Fruit fly (Drosophila melanogaster): ENCODE results near the gene CG10428.

Gene CG10428

DNA sequence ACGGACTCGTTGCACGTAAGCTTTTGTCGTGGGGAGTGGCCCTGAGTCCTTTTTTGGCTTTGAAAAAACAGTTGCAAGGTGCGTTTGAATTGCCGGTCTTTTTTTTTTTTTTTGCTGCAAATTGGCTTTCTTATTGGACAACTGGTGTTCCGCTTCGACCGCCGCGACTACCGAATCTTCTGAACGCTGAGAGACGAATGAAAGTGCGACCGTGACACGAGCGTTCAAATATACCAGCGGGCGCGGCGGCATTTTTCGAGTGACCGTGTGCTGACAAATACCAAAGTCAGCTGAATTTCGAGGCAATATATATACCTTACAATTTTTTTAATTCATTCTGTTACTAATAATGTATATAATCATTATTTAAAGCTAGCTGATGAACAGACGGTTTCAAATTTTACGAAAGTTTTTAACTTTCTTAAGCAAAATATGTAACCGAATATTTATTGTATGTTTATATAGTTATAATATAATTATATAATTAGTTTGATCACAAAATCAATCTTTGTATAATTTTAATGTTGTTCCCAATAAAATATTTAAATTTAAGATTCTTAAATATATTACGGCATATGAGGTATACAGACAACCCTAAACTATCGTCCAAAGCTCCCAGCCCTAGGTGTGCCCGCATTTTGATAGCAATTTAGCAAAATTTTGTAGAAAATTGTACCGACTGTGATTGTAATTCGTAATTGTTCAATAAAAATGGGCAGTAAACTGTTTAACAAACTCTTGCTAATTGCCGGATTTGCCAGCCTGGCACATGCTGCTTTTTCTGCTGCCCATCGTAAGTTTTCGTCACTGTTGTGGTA lies 38.6 kb downstream of the CG10428 start, which contains the start of the genes Swip-1 and EMC5:
Gene Swip-1 (minus strand): TSS at position 203 of the 818 bp plus-strand sequence.
Gene EMC5 (plus strand): TSS at position 630 of the 818 bp plus-strand sequence.
- TF ChIP-seq ttk (optimal IDR thresholded peaks at IDR 0.05) (no peak), Myc (optimal IDR thresholded peaks at IDR 0.05) (no peak), h (optimal IDR thresholded peaks at IDR 0.05) (no peak), insv (optimal IDR thresholded peaks at IDR 0.05) (no peak), psq (optimal IDR thresholded peaks at IDR 0.05) (no peak), Sin3A (optimal IDR thresholded peaks at IDR 0.05) (no peak)

DNA sequence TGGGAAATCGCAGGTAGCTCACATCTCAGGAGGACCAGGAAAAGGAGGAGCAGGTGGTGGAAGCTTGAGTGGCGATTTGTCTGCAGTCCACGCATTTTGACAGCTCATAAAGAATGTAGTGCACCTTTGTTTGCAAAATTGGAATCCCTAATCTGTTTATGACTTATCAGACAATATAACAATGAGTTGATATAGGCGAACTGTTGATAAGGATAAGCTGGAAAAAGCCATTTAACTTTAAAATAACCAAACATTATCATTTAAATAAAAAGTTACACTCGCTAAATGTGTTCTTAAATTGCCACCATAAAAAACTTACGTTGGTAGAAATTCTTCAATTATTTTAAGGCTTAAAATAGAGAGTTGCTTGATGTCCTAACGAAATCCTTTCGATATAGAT lies 41.4 kb downstream of the CG10428 start, which contains the start of gene CG15170:
Gene CG15170 (minus strand): TSS at position 101 of the 400 bp plus-strand sequence.
- TF ChIP-seq Sin3A (optimal IDR thresholded peaks at IDR 0.05) (no peak), psq (optimal IDR thresholded peaks at IDR 0.05) (no peak), h (optimal IDR thresholded peaks at IDR 0.05) (no peak), Myc (optimal IDR thresholded peaks at IDR 0.05) (no peak), insv (optimal IDR thresholded peaks at IDR 0.05) (no peak), ttk (optimal IDR thresholded peaks at IDR 0.05) (no peak)

DNA sequence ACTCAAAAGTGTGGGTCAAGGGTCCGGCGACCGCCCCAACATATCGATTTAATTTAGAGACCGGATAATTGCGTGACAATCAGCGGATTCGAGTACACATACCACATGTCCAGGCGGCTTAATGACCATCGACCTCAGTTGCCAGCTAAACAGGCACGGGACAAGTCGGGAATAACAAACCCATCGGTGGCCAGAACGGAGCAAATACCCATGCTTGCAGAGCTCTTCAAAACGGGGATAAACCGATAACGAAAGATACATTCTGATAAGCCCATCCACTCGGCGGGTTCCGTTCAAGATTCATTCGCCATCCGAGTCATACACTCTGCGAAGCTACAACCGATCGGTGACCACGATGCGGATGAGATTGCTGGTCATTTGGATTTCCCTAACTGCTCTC lies 42.0 kb downstream of the CG10428 start, which contains the start of gene CG15169:
Gene CG15169 (plus strand): TSS at position 301 of the 400 bp plus-strand sequence.
- TF ChIP-seq insv (optimal IDR thresholded peaks at IDR 0.05) (no peak), psq (optimal IDR thresholded peaks at IDR 0.05) (no peak), ttk (optimal IDR thresholded peaks at IDR 0.05) (no peak), Myc (optimal IDR thresholded peaks at IDR 0.05) (no peak), h (optimal IDR thresholded peaks at IDR 0.05) (no peak), Sin3A (optimal IDR thresholded peaks at IDR 0.05) (no peak)

DNA sequence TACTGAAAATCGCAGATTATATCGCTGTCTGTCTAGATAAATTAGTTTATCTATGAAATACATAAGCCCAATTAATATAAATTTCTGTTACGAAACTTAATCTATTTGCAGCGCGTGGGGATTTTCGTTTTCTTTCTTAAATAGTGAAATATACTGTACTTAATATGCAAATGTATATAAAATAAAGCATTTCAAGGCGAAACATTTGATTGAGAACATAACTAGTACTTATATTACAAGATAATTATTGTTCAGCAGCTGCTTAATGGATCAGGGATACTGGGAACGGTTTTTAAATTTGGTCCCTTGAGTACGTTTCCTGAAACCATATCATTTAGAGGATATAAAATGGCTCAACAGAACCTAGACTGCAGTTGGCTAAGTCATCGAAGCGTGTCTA lies 43.5 kb downstream of the CG10428 start, which contains the start of gene CG46465:
Gene CG46465 (plus strand): TSS at position 301 of the 400 bp plus-strand sequence.
- TF ChIP-seq ttk (optimal IDR thresholded peaks at IDR 0.05) (no peak), Sin3A (optimal IDR thresholded peaks at IDR 0.05) (no peak), Myc (optimal IDR thresholded peaks at IDR 0.05) (no peak), insv (optimal IDR thresholded peaks at IDR 0.05) (no peak), h (optimal IDR thresholded peaks at IDR 0.05) (no peak), psq (optimal IDR thresholded peaks at IDR 0.05) (no peak)

DNA sequence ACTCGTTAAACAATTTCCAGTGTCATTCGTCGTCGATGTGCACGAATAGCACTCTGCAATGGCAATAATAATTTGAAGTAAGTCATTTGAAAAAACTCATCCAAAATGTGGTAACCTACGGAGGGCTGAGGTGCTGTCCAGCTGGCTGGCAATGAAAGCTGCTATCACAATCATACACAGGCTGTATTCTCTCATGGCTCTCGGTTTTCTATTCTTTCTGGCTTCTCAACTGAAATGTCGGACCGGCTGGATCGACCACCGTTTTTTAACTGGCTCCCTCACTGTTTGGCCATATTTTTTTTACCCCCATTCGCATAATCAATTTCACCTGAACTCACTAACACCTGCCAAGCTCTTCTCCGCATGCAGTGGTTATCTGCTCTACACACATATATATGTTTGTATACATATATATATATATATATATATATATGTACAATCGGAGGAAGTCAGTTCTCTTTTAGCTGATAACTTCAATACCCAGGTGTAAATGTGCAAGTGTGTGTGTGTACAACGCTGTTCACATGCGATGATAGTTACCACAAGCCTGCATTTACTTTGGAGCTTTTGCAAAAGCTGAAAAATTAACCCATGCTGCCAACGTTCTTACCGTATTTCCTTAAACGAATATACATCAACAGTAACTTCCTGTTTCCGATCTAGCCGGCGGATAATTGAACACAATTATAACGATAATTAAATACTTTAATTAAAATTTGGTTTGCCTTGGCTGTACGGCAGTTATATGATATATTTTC lies 47.2 kb downstream of the CG10428 start, which contains the start of gene CG10650:
Gene CG10650 (minus strand): TSS at position 275 of the 758 bp plus-strand sequence.
- TF ChIP-seq psq (optimal IDR thresholded peaks at IDR 0.05) (no peak), Sin3A (optimal IDR thresholded peaks at IDR 0.05) (no peak), insv (optimal IDR thresholded peaks at IDR 0.05) (no peak), ttk (optimal IDR thresholded peaks at IDR 0.05) (no peak), Myc (optimal IDR thresholded peaks at IDR 0.05) (no peak), h (optimal IDR thresholded peaks at IDR 0.05) (no peak)

DNA sequence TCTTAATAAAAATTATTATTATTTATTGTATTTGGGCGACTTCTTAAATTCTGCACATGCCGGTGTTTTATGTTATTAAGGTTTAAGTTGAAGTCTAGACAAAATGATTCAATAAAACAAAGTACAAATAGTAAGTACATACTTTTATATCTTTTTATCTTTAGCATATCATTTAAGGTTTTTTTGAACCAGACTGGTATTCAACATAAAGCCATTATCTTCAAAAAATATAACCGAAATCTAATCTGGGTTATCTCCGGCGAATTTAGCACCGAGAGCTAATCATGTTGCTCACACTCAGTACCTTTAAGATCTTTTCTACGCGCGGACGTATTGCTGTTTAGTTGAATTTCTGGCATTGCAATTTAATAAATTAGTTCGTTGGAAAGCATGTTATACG lies 48.5 kb downstream of the CG10428 start, which contains the start of gene CG31792:
Gene CG31792 (plus strand): TSS at position 301 of the 400 bp plus-strand sequence.
- no peak for TF ChIP-seq insv (optimal IDR thresholded peaks at IDR 0.05)
- no peak for TF ChIP-seq Sin3A (optimal IDR thresholded peaks at IDR 0.05)
